Fruit fly (Drosophila melanogaster): Measurements from ENCODE around the gene CG8668.

Gene CG8668

dm6 chr2L:8126849-8127602 is at the start of gene CG8668, which contains the start of gene CG12375:
TSS of gene CG8668 (plus strand) at chr2L:8127001.
TSS of gene CG12375 (minus strand) at chr2L:8126890.
- TF ChIP-seq CG13204 (GFP tag; optimal IDR thresholded peaks at IDR 0.05) (no peak), CG14655 (GFP tag; optimal IDR thresholded peaks at IDR 0.05) (no peak), Pif1A (GFP tag; optimal IDR thresholded peaks at IDR 0.05) (no peak), CG12605 (GFP tag; IDR thresholded peaks at IDR 0.05) (0 out of 2 replicates have a peak, but pooled peaks have one; percentile 6), Snoo (tag; optimal IDR thresholded peaks at IDR 0.05) (no peak), rn (GFP tag; IDR thresholded peaks at IDR 0.05) (no peak), CG17806 (tag; optimal IDR thresholded peaks at IDR 0.05) (no peak), CG8301 (tag; optimal IDR thresholded peaks at IDR 0.05) (no peak), gl (tag; optimal IDR thresholded peaks at IDR 0.05) (no peak), CG8159 (tag; optimal IDR thresholded peaks at IDR 0.05) (no peak), CG4496 (GFP tag; IDR thresholded peaks at IDR 0.05) (peak; percentile 46; the same call in 2 of the 3 replicates), D1 (tag; optimal IDR thresholded peaks at IDR 0.05) (no peak), CG15710 (tag; optimal IDR thresholded peaks at IDR 0.05) (no peak), CG34367 (tag; optimal IDR thresholded peaks at IDR 0.05) (no peak), EcR (GFP tag; optimal IDR thresholded peaks at IDR 0.05) (peak; percentile 32), CG10348 (GFP tag; IDR thresholded peaks at IDR 0.05) (no peak), CG9948 (tag; optimal IDR thresholded peaks at IDR 0.05) (no peak), Ets98B (GFP tag; IDR thresholded peaks at IDR 0.05) (no peak), fd96Ca (GFP tag; IDR thresholded peaks at IDR 0.05) (no peak), Pif1B (GFP tag; optimal IDR thresholded peaks at IDR 0.05) (no peak)

- 0 out of 2 replicates have a peak, but pooled peaks have one; percentile 12 for TF ChIP-seq CG12605 (GFP tag; IDR thresholded peaks at IDR 0.05)
- no peak for TF ChIP-seq CG32121 (GFP tag; IDR thresholded peaks at IDR 0.05)
These were observed 46.2 kb upstream of the CG8668 start for dm6 chr2L:8080645-8081044.

dm6 chr2L:8081640-8082485 is 44.9 kb upstream of the CG8668 start:
- TF ChIP-seq CG9948 (tag; optimal IDR thresholded peaks at IDR 0.05) (peak; percentile 80), CG12605 (GFP tag; IDR thresholded peaks at IDR 0.05) (peak; percentile 81), D1 (tag; optimal IDR thresholded peaks at IDR 0.05) (peak; percentile 54), CG8301 (tag; optimal IDR thresholded peaks at IDR 0.05) (no peak), Pif1B (GFP tag; optimal IDR thresholded peaks at IDR 0.05) (no peak), CG4496 (GFP tag; IDR thresholded peaks at IDR 0.05) (no peak), Ets98B (GFP tag; IDR thresholded peaks at IDR 0.05) (no peak), CG34367 (tag; optimal IDR thresholded peaks at IDR 0.05) (peak; percentile 72), CG15710 (tag; optimal IDR thresholded peaks at IDR 0.05) (peak; percentile 84), CG17806 (tag; optimal IDR thresholded peaks at IDR 0.05) (peak; percentile 63), Snoo (tag; optimal IDR thresholded peaks at IDR 0.05) (peak; percentile 74), CG10348 (GFP tag; IDR thresholded peaks at IDR 0.05) (0 out of 2 replicates have a peak, but pooled peaks have one; percentile 29)

dm6 chr2L:8082692-8083412 is 43.9 kb upstream of the CG8668 start, which contains the start of gene Mcr:
TSS of gene Mcr (minus strand) at chr2L:8082982.
- TF ChIP-seq gl (tag; optimal IDR thresholded peaks at IDR 0.05) (no peak), EcR (GFP tag; optimal IDR thresholded peaks at IDR 0.05) (peak; percentile 10)

dm6 chr2L:8083413-8083426 is 43.6 kb upstream of the CG8668 start, which contains the start of gene Bsg:
TSS of gene Bsg (plus strand) at chr2L:8083420.
- TF ChIP-seq CG15710 (tag; optimal IDR thresholded peaks at IDR 0.05) (no peak), gl (tag; optimal IDR thresholded peaks at IDR 0.05) (no peak), CG9948 (tag; optimal IDR thresholded peaks at IDR 0.05) (no peak), CG4496 (GFP tag; IDR thresholded peaks at IDR 0.05) (no peak), fd96Ca (GFP tag; IDR thresholded peaks at IDR 0.05) (no peak), Pif1A (GFP tag; optimal IDR thresholded peaks at IDR 0.05) (no peak)

- TF ChIP-seq CG13204 (GFP tag; optimal IDR thresholded peaks at IDR 0.05) = peak; percentile 18
- TF ChIP-seq CG34367 (tag; optimal IDR thresholded peaks at IDR 0.05) = peak; percentile 23
- TF ChIP-seq CG14655 (GFP tag; optimal IDR thresholded peaks at IDR 0.05) = no peak
- TF ChIP-seq gl (tag; optimal IDR thresholded peaks at IDR 0.05) = no peak
- TF ChIP-seq CG12605 (GFP tag; IDR thresholded peaks at IDR 0.05) = peak; percentile 16; the same call in 1 of the 2 replicates
- TF ChIP-seq Ets98B (GFP tag; IDR thresholded peaks at IDR 0.05) = peak; percentile 57
- TF ChIP-seq EcR (GFP tag; optimal IDR thresholded peaks at IDR 0.05) = peak; percentile 86
- TF ChIP-seq CG8301 (tag; optimal IDR thresholded peaks at IDR 0.05) = no peak
These were observed 43.1 kb upstream of the CG8668 start for dm6 chr2L:8083427-8084295.

All from whole organism, pupa.